Fruit fly (Drosophila melanogaster): Measurements from ENCODE around the gene Rpt3R.

- TF ChIP-seq Myc (optimal IDR thresholded peaks at IDR 0.05) = no peak
- no peak for TF ChIP-seq fru (GFP tag; optimal IDR thresholded peaks at IDR 0.05)
- no peak for TF ChIP-seq Dfd (GFP tag; optimal IDR thresholded peaks at IDR 0.05)
- no peak for TF ChIP-seq Rel (GFP tag; optimal IDR thresholded peaks at IDR 0.05)
- peak; percentile 68 for TF ChIP-seq Rel (tag; optimal IDR thresholded peaks at IDR 0.05)
- TF ChIP-seq Sp1 (GFP tag; optimal IDR thresholded peaks at IDR 0.05) = no peak
- TF ChIP-seq dmrt93B (GFP tag; optimal IDR thresholded peaks at IDR 0.05) = no peak
- TF ChIP-seq usp (GFP tag; optimal IDR thresholded peaks at IDR 0.05) = no peak
- peak; percentile 32 for TF ChIP-seq sage (GFP tag; optimal IDR thresholded peaks at IDR 0.05)
- no peak for TF ChIP-seq OdsH (GFP tag; optimal IDR thresholded peaks at IDR 0.05)
- no peak for TF ChIP-seq lola (GFP tag; optimal IDR thresholded peaks at IDR 0.05)
- TF ChIP-seq psq (GFP tag; optimal IDR thresholded peaks at IDR 0.05) = no peak
- no peak for TF ChIP-seq foxo (GFP tag; optimal IDR thresholded peaks at IDR 0.05)
- no peak for TF ChIP-seq ey (GFP tag; optimal IDR thresholded peaks at IDR 0.05)
Measured at dm6 chr3R:9740713-9741112, 15.6 kb downstream of the Rpt3R start, which contains the start of gene Pnn.
